Fruit fly (Drosophila melanogaster) whole organism, embryonic: ENCODE data around the gene Cnep1r2.
A peak's percentile ranks its signal among the peaks of the same experiment; 100 is the strongest.

Source experiments
- Awh ChIP-seq: fragments of 200-800 bp; sonication (Bioruptor generic); IDR thresholded peaks from 2 replicates; pipeline ENCODE4, ENCODE4 v1.3.6; 2022; ENCODE audit warnings: missing biosample characterization, missing genetic modification characterization
- CG11456 ChIP-seq: fragments of 200-800 bp; sonication (Bioruptor generic); IDR thresholded peaks from 3 replicates; pipeline ENCODE4 v1.3.6; 2022; ENCODE audit warnings: missing biosample characterization, missing genetic modification characterization
- CG14050 ChIP-seq: fragments of 200-800 bp; sonication (Bioruptor generic); IDR thresholded peaks from 3 replicates; pipeline ENCODE4 v1.3.6; 2022; ENCODE audit warnings: missing biosample characterization, missing genetic modification characterization
- CG15601 ChIP-seq: fragments of 200-800 bp; sonication (Bioruptor generic); optimal IDR thresholded peaks from 3 replicates; lab custom pipeline; 2019; ENCODE audit warnings: missing biosample characterization, mild to moderate bottlenecking, missing genetic modification characterization, moderate library complexity
- CG18011 ChIP-seq: fragments of 200-800 bp; sonication (Bioruptor generic); optimal IDR thresholded peaks from 2 replicates; lab custom pipeline; 2017; ENCODE audit warnings: missing biosample characterization, missing genetic modification characterization, mild to moderate bottlenecking, moderate library complexity, missing genotype
- CG3838 ChIP-seq: fragments of 200-800 bp; sonication (Bioruptor generic); optimal IDR thresholded peaks from 3 replicates; lab custom pipeline; 2016; ENCODE audit warnings: missing biosample characterization, missing genetic modification characterization
- CG5953 ChIP-seq: fragments of 200-800 bp; sonication (Bioruptor generic); IDR thresholded peaks from 2 replicates; pipeline ENCODE4 v1.3.6; 2022; ENCODE audit warnings: missing biosample characterization, missing genetic modification characterization
- CG6175 ChIP-seq: fragments of 200-800 bp; sonication (Bioruptor generic); IDR thresholded peaks from 3 replicates; pipeline ENCODE4 v1.3.6; 2022; ENCODE audit warnings: missing biosample characterization, missing genetic modification characterization
- CG6791 ChIP-seq: fragments of 200-800 bp; sonication (Bioruptor generic); IDR thresholded peaks from 3 replicates; pipeline ENCODE4 v1.3.6; 2022; ENCODE audit warnings: missing biosample characterization, missing genetic modification characterization; ENCODE audit not compliant: partially characterized antibody
- CG8478 ChIP-seq: fragments of >200 bp; optimal IDR thresholded peaks from 2 replicates; lab custom pipeline; 2018
- CG9797 ChIP-seq: fragments of 200-800 bp; sonication (Bioruptor generic); optimal IDR thresholded peaks from 3 replicates; lab custom pipeline; 2018; ENCODE audit warnings: missing biosample characterization, mild to moderate bottlenecking, missing genetic modification characterization
- D19B ChIP-seq: fragments of 200-800 bp; sonication (Bioruptor generic); optimal IDR thresholded peaks from 2 replicates; lab custom pipeline; 2017; ENCODE audit warnings: missing biosample characterization, mild to moderate bottlenecking, missing genetic modification characterization
- Drgx ChIP-seq: fragments of 200-800 bp; sonication (Bioruptor generic); IDR thresholded peaks from 2 replicates; pipeline ENCODE4 v1.3.6; 2022; ENCODE audit warnings: missing biosample characterization, missing genetic modification characterization
- HHEX ChIP-seq: fragments of 200-800 bp; sonication (Bioruptor generic); optimal IDR thresholded peaks from 3 replicates; lab custom pipeline; 2017; ENCODE audit warnings: missing biosample characterization, mild to moderate bottlenecking, missing genetic modification characterization, missing genetic modification reagents
- HLH3B ChIP-seq: fragments of 200-800 bp; sonication (Bioruptor generic); IDR thresholded peaks from 2 replicates; pipeline ENCODE4 v1.3.6; 2022; ENCODE audit warnings: missing biosample characterization, missing genetic modification characterization
- Hand ChIP-seq: fragments of 200-800 bp; sonication (Bioruptor generic); optimal IDR thresholded peaks from 2 replicates; lab custom pipeline; 2017; ENCODE audit warnings: mild to moderate bottlenecking, missing biosample characterization, missing genetic modification reagents, missing genetic modification characterization
- Hey ChIP-seq: fragments of 200-800 bp; sonication (Bioruptor generic); optimal IDR thresholded peaks from 3 replicates; lab custom pipeline; 2018; ENCODE audit warnings: missing biosample characterization, mild to moderate bottlenecking, missing genetic modification characterization
- HmgZ ChIP-seq: fragments of 200-800 bp; sonication (Bioruptor generic); optimal IDR thresholded peaks from 2 replicates; lab custom pipeline; 2018; ENCODE audit warnings: missing biosample characterization, mild to moderate bottlenecking, missing genetic modification characterization
- Hmr ChIP-seq: fragments of 200-800 bp; sonication (Bioruptor generic); optimal IDR thresholded peaks from 3 replicates; lab custom pipeline; 2017; ENCODE audit warnings: mild to moderate bottlenecking, missing biosample characterization, missing genetic modification reagents, missing genetic modification characterization
- Lim3 ChIP-seq: fragments of 200-800 bp; sonication (Bioruptor generic); IDR thresholded peaks from 2 replicates; pipeline ENCODE4 v1.3.6; 2022; ENCODE audit warnings: missing biosample characterization, missing genetic modification characterization
- Opbp ChIP-seq: fragments of 200-800 bp; sonication (Bioruptor generic); IDR thresholded peaks from 3 replicates; pipeline ENCODE4 v1.3.6; 2022; ENCODE audit warnings: missing biosample characterization, missing genetic modification characterization; ENCODE audit not compliant: partially characterized antibody
- Rx ChIP-seq: fragments of 200-800 bp; sonication (Bioruptor generic); IDR thresholded peaks from 2 replicates; pipeline ENCODE4 v1.3.6; 2022; ENCODE audit warnings: missing biosample characterization, missing genetic modification characterization
- Side ChIP-seq: fragments of 200-800 bp; sonication (Bioruptor generic); optimal IDR thresholded peaks from 2 replicates; lab custom pipeline; 2016; ENCODE audit warnings: missing biosample characterization, missing genetic modification characterization
- Xbp1 ChIP-seq: fragments of 200-800 bp; sonication (Bioruptor generic); optimal IDR thresholded peaks from 3 replicates; lab custom pipeline; 2016; ENCODE audit warnings: missing biosample characterization, mild to moderate bottlenecking, missing genetic modification characterization
- ap ChIP-seq: fragments of 200-800 bp; sonication (Bioruptor generic); IDR thresholded peaks from 2 replicates; pipeline ENCODE4 v1.3.6; 2022; ENCODE audit warnings: missing biosample characterization, missing genetic modification characterization
- ato ChIP-seq: fragments of 200-800 bp; sonication (Bioruptor generic); IDR thresholded peaks from 2 replicates; pipeline ENCODE4 v1.3.6; 2022; ENCODE audit warnings: missing biosample characterization, missing genetic modification characterization; ENCODE audit not compliant: partially characterized antibody
- az2 ChIP-seq: fragments of 200-800 bp; sonication (Bioruptor generic); optimal IDR thresholded peaks from 3 replicates; lab custom pipeline; 2016; ENCODE audit warnings: missing biosample characterization, missing genetic modification characterization
- emc ChIP-seq: fragments of 200-800 bp; sonication (Bioruptor generic); optimal IDR thresholded peaks from 2 replicates; lab custom pipeline; 2016; ENCODE audit warnings: missing biosample characterization, missing genetic modification characterization
- eve ChIP-seq, 2 experiments: fragments of >200 bp; optimal IDR thresholded peaks; 2 replicates each; lab custom pipeline; 2017; ENCODE audit warnings: missing biosample characterization in 2 of 2, missing genetic modification characterization in 2 of 2
- fd96Cb ChIP-seq: fragments of 200-800 bp; sonication (Bioruptor generic); optimal IDR thresholded peaks from 2 replicates; lab custom pipeline; 2018; ENCODE audit warnings: missing biosample characterization, mild to moderate bottlenecking, missing genetic modification characterization, moderate library complexity
- ftz-f1 ChIP-seq: fragments of 200-800 bp; sonication (Bioruptor generic); optimal IDR thresholded peaks from 2 replicates; lab custom pipeline; 2016; ENCODE audit warnings: missing biosample characterization, missing genetic modification characterization
- grau ChIP-seq: fragments of 200-800 bp; optimal IDR thresholded peaks from 3 replicates; lab custom pipeline; 2019; ENCODE audit warnings: missing biosample characterization, mild to moderate bottlenecking, missing genetic modification characterization, moderate library complexity
- knrl ChIP-seq: fragments of 200-800 bp; sonication (Bioruptor generic); IDR thresholded peaks from 3 replicates; pipeline ENCODE4 v1.3.6; 2022; ENCODE audit warnings: missing biosample characterization, missing genetic modification characterization; ENCODE audit not compliant: partially characterized antibody
- lab ChIP-seq: fragments of 200-800 bp; sonication (Bioruptor generic); optimal IDR thresholded peaks from 3 replicates; lab custom pipeline; 2017; ENCODE audit warnings: missing biosample characterization, missing genetic modification characterization, mild to moderate bottlenecking, moderate library complexity, missing genetic modification reagents
- luna ChIP-seq: fragments of 200-800 bp; sonication (Bioruptor generic); optimal IDR thresholded peaks from 2 replicates; lab custom pipeline; 2016; ENCODE audit warnings: missing biosample characterization, missing genetic modification characterization
- mam ChIP-seq: fragments of 200-800 bp; sonication (Bioruptor generic); optimal IDR thresholded peaks from 3 replicates; lab custom pipeline; 2016; ENCODE audit warnings: missing biosample characterization, missing genetic modification characterization
- nerfin-1 ChIP-seq: fragments of 200-800 bp; sonication (Bioruptor generic); optimal IDR thresholded peaks from 3 replicates; lab custom pipeline; 2019; ENCODE audit warnings: missing biosample characterization, mild to moderate bottlenecking, missing genetic modification characterization, moderate library complexity
- org-1 ChIP-seq: fragments of 200-800 bp; sonication (Bioruptor generic); optimal IDR thresholded peaks from 2 replicates; lab custom pipeline; 2017; ENCODE audit warnings: missing biosample characterization, missing genetic modification characterization
- pzg ChIP-seq: fragments of 200-800 bp; sonication (Bioruptor generic); optimal IDR thresholded peaks from 3 replicates; lab custom pipeline; 2018; ENCODE audit warnings: missing biosample characterization, mild to moderate bottlenecking, missing genetic modification characterization, moderate library complexity
- row ChIP-seq: fragments of 200-800 bp; sonication (Bioruptor generic); IDR thresholded peaks from 3 replicates; pipeline ENCODE4 v1.3.6; 2022; ENCODE audit warnings: missing biosample characterization, missing genetic modification characterization
- tin ChIP-seq: fragments of 200-800 bp; sonication (Bioruptor generic); optimal IDR thresholded peaks from 3 replicates; lab custom pipeline; 2016; ENCODE audit warnings: missing biosample characterization, missing genetic modification characterization
- tx ChIP-seq: fragments of 200-800 bp; sonication (Bioruptor generic); optimal IDR thresholded peaks from 2 replicates; lab custom pipeline; 2016; ENCODE audit warnings: missing biosample characterization, missing genetic modification characterization
- vvl ChIP-seq: fragments of 200-800 bp; sonication (Bioruptor generic); IDR thresholded peaks from 2 replicates; pipeline ENCODE4 v1.3.6; 2022; ENCODE audit warnings: missing biosample characterization, missing genetic modification characterization

The Cnep1r2 gene

DNA sequence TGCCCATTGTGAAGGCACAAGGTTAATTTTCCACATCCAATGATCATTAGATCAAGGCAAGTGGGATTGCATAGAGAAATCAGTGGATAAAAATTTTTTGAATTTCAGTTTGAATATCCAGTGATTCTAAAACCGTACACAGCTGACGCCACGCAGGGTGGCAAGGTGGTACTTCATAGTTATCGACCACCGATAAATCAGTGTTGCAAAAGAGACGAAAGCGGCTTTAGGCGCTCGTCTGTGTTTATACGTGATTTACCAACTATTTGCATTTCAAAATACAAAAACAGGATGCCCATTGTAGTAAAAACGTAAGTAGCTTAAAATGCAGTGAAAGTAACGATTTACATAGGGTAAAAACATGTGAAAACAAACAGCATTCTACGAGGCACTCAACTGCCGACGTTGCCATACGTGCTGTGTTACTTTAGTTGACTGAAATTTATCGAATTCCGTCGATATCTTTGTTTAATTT is 7.0 kb upstream of the Cnep1r2 start, which contains the start of the genes CG42535, CG34001 and hay (continued):
- TF ChIP-seq Opbp (GFP tag; lab: Robert Waterston, UW) (no peak), Drgx (GFP tag; lab: Robert Waterston, UW) (no peak), grau (tag; lab: Kevin White, UChicago) (no peak), vvl (no peak), CG3838 (GFP tag; lab: Kevin White, UChicago) (no peak), HmgZ (tag; lab: Kevin White, UChicago) (peak; percentile 51), emc (GFP tag; lab: Kevin White, UChicago) (no peak), CG9797 (GFP tag; lab: Kevin White, UChicago) (peak; percentile 5), CG14050 (GFP tag; lab: Robert Waterston, UW) (no peak), Rx (GFP tag; lab: Robert Waterston, UW) (no peak), D19B (no peak), Hand (GFP tag; lab: Kevin White, UChicago) (no peak), Xbp1 (GFP tag; lab: Kevin White, UChicago) (no peak), luna (GFP tag; lab: Kevin White, UChicago) (no peak), CG8478 (lab: Kevin White, UChicago) (no peak), az2 (no peak), lab (GFP tag; lab: Kevin White, UChicago) (no peak), CG11456 (GFP tag; lab: Robert Waterston, UW) (no peak), CG5953 (GFP tag; lab: Robert Waterston, UW) (no peak), Lim3 (GFP tag; lab: Robert Waterston, UW) (no peak), tx (no peak), org-1 (GFP tag; lab: Kevin White, UChicago) (no peak), Awh (no peak), nerfin-1 (no peak), ato (GFP tag; lab: Robert Waterston, UW) (no peak), Hey (no peak), Side (no peak), eve (GFP tag; optimal IDR thresholded peaks at IDR 0.05; lab: Kevin White, UChicago) (no peak), tin (GFP tag; lab: Kevin White, UChicago) (no peak), CG6791 (GFP tag; lab: Robert Waterston, UW) (0 out of 3 replicates have a peak, but pooled peaks have one; percentile 20), ftz-f1 (GFP tag; lab: Kevin White, UChicago) (no peak), CG6175 (GFP tag; lab: Robert Waterston, UW) (no peak), knrl (GFP tag; lab: Robert Waterston, UW) (peak; percentile 53), HLH3B (GFP tag; lab: Robert Waterston, UW) (no peak), CG18011 (GFP tag; lab: Kevin White, UChicago) (no peak), pzg (peak; percentile 77), row (GFP tag; lab: Robert Waterston, UW) (no peak), mam (GFP tag; lab: Kevin White, UChicago) (peak; percentile 22), HHEX (GFP tag; lab: Kevin White, UChicago) (no peak), ap (GFP tag; lab: Robert Waterston, UW) (no peak), fd96Cb (tag; lab: Kevin White, UChicago) (no peak), CG15601 (tag; lab: Kevin White, UChicago) (peak; percentile 12), Hmr (GFP tag; lab: Kevin White, UChicago) (peak; percentile 6)
